Fruit fly (Drosophila melanogaster): Measurements from ENCODE around the gene CG34130.

Gene CG34130

DNA sequence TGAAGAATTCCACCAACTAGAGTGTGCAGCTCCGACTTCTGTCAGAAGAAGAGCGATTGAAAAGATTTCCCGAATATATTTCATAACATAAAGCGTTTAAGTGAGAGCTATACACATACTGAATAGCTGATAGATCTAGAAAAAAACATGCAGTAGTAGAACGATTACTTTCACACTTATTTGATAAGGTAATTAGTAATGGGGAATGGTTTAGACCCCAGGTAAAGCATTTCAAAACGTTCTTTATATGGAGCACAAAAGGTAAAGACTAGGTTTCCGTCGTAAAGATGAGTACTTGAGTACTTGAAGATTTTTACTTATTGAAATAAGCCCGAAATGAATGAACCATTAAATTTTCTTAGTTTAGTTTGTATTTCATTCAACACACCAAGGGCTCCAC lies at the start of gene CG34130:
CG34130 (minus strand) TSS at position 101 of the 400 bp plus-strand sequence.
- TF ChIP-seq CTCF (optimal IDR thresholded peaks at IDR 0.05) = no peak
- TF ChIP-seq CG8478 (optimal IDR thresholded peaks at IDR 0.05) = no peak

DNA sequence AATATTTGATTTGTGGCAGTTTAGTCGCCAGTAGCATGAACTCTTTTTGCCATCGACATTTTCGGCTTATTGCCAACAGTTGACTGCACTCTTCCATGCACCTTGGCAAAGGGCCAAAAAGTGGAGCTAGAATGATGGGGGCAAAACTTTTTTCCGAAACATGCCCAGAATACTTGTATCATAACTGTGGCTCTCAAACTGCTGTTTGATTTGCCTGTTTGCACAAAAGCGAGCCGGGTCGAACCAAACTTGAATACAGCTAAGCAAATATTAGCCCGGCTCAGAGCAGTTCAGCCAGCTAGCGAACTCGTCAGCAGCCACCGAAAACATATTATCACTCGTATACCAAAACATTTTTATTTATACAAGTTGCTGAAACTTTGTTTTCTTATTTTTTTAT lies 49.2 kb upstream of the CG34130 start:
- TF ChIP-seq CG8478 (optimal IDR thresholded peaks at IDR 0.05) (no peak), CTCF (optimal IDR thresholded peaks at IDR 0.05) (no peak)

- TF ChIP-seq CG8478 (optimal IDR thresholded peaks at IDR 0.05) (no peak), CTCF (optimal IDR thresholded peaks at IDR 0.05) (no peak)
Observed at dm6 chr3R:26237496-26237895, 47.7 kb upstream of the CG34130 start.

dm6 chr3R:26235034-26235433 lies 45.3 kb upstream of the CG34130 start:
- no peak for TF ChIP-seq CTCF (optimal IDR thresholded peaks at IDR 0.05)
- TF ChIP-seq CG8478 (optimal IDR thresholded peaks at IDR 0.05) = no peak

dm6 chr3R:26230016-26230415 lies 40.2 kb upstream of the CG34130 start, which contains the start of gene CG12290:
TSS of gene CG12290 (plus strand) at chr3R:26230248.
- TF ChIP-seq CTCF (optimal IDR thresholded peaks at IDR 0.05) = no peak
- TF ChIP-seq CG8478 (optimal IDR thresholded peaks at IDR 0.05) = no peak

DNA sequence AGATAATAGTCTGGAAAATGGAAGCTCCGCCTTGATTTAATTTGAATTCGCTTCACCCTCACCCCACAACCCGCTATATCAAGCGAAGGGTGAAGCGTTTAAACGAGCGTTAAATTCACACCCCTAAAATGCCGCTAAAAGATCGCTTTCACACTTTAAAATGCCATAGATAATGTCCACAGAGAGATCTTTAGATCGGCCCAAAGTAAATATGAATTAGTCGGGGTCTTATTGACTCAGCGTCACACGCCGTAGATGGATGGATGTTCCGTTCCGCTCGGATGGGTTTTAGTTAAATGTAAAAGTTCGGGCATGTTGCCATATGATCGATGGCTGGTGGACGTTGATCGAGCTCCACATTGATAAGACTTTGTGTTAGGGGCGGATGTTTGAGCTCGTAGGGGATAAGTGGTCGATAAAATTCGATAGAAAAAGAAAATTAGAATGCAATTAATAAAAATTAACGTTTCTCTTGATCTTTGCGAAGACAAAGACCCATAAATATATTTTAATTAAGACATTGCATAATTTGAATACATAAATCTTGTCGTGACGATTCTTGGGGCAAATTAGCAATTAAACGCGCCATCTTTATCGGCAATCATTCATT lies 38.4 kb upstream of the CG34130 start:
- no peak for TF ChIP-seq CG8478 (optimal IDR thresholded peaks at IDR 0.05)
- no peak for TF ChIP-seq CTCF (optimal IDR thresholded peaks at IDR 0.05)

- TF ChIP-seq CTCF (optimal IDR thresholded peaks at IDR 0.05) (no peak), CG8478 (optimal IDR thresholded peaks at IDR 0.05) (no peak)
Observed at dm6 chr3R:26226506-26227277, 36.9 kb upstream of the CG34130 start.

- TF ChIP-seq CTCF (optimal IDR thresholded peaks at IDR 0.05) (no peak), CG8478 (optimal IDR thresholded peaks at IDR 0.05) (no peak)
Observed at dm6 chr3R:26222123-26222651, 32.4 kb upstream of the CG34130 start.

DNA sequence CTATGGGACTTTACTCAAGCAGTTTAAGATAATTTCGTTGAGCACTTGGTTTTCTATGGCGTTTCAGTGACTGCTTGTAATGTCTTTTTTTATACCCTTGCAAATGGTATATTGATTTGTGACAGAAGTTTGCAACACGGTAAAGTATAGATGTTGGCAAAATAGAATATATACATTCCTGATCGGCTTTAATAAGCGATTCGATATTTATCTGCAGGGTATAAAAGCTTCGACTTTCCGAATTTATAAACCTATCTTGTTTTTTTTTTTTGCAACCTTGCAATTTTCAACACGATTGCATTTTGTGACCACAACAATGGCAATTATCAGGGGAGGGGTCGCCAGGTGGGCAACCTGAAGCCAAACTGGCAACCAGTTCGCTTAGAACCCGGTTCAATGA lies 24.5 kb upstream of the CG34130 start:
- TF ChIP-seq CG8478 (optimal IDR thresholded peaks at IDR 0.05) (no peak), CTCF (optimal IDR thresholded peaks at IDR 0.05) (no peak)

- TF ChIP-seq CTCF (optimal IDR thresholded peaks at IDR 0.05) (no peak), CG8478 (optimal IDR thresholded peaks at IDR 0.05) (no peak)
Observed at dm6 chr3R:26212935-26213334, 23.2 kb upstream of the CG34130 start.

DNA sequence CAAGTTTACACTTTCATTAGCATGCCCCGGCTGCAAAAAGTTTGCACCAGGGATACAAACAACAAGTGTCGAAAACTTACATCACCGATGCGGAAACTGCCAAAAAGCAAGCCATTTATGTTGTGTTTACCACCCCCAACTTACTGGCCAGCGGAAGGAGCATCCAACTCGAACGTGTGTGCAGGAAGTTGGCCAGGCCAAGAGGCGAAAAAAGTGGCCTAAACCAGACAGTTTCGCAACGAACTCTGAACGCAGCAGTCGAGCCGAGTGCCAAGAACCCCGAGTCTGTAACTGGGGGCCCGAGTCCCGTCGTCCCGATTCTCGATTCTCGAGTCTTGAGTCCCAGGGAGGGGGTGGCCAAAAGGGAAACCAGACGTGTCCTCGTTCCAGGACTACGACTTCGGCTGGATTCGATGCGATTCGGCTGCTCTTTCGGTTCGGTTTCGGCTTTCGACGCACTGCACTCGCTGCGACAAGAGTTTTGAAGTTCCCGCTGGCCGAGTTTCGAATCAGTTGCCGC lies 5.2 kb upstream of the CG34130 start:
- TF ChIP-seq CG8478 (optimal IDR thresholded peaks at IDR 0.05) (no peak), CTCF (optimal IDR thresholded peaks at IDR 0.05) (no peak)

dm6 chr3R:26192270-26192669 lies 2.5 kb upstream of the CG34130 start:
- TF ChIP-seq CG8478 (optimal IDR thresholded peaks at IDR 0.05) (no peak), CTCF (optimal IDR thresholded peaks at IDR 0.05) (no peak)

- TF ChIP-seq CG8478 (optimal IDR thresholded peaks at IDR 0.05) = no peak
- TF ChIP-seq CTCF (optimal IDR thresholded peaks at IDR 0.05) = no peak
Observed at dm6 chr3R:26191105-26191504, 1.3 kb upstream of the CG34130 start, which contains the start of gene CG34129. TSS of gene CG34129 (minus strand) at chr3R:26191205.

DNA sequence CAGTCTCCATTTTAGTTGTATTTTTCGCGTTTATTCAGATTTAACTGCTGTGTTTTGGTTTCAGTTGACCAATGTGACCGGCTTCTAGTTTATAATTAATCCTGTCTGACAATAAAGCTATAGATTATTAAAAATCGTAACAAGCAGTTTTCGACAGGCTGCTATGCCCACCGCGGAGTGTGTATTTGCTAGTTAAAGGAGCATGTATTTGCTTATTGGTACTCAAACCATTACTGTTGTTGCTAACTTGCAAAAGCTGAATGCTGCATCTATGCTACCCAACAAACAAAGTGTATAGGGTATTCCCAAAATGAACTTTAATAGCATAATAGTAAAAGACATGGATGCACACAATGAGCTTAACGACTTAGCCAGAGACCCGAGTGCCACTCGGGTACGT lies 1.1 kb downstream of the CG34130 start, which contains the start of gene CG6073:
CG6073 (minus strand) TSS at position 100 of the 400 bp plus-strand sequence.
- peak; percentile 53 to 55 for TF ChIP-seq CTCF (optimal IDR thresholded peaks at IDR 0.05)
- no peak for TF ChIP-seq CG8478 (optimal IDR thresholded peaks at IDR 0.05)

DNA sequence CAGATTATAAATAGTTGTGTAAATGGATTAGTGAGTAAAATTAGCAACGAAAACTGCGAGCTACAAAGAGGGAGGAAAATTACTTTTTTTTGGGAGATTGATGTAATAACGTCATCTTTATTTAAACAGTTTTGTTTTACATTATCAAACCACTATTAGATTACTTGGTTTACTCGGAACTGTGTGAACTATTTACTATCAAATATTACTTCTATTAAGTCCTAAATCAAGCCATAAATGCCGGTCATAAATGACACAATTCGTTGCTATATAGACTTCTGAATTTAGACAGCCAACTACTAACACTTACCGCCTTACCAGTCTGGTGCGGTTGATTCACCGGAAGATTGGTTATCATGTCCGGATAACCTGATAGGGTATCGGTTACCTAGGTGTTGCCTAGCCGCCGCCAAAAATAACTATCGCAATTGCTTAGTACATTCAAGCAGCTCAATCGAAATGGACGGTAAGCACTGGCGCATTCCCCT lies 4.5 kb downstream of the CG34130 start, which contains the start of gene CG31086:
CG31086 (plus strand) TSS at position 51 of the 488 bp plus-strand sequence.
- TF ChIP-seq CTCF (optimal IDR thresholded peaks at IDR 0.05) (no peak), CG8478 (optimal IDR thresholded peaks at IDR 0.05) (no peak)

Measured in S2 (cell line).